Worm (Caenorhabditis elegans): ENCODE data around the gene srh-95.

srh-95 gene

ce11 chrV:16225524-16226116, 21.1 kb upstream of the srh-95 start:
- TF ChIP-seq ztf-16 (tag; optimal IDR thresholded peaks at IDR 0.05) (no peak), pha-4 (tag; optimal IDR thresholded peaks at IDR 0.05) (no peak), pqm-1 (tag; optimal IDR thresholded peaks at IDR 0.05) (no peak), odd-2 (tag; optimal IDR thresholded peaks at IDR 0.05) (no peak), C08G9.2 (tag; optimal IDR thresholded peaks at IDR 0.05) (no peak), zip-5 (tag; optimal IDR thresholded peaks at IDR 0.05) (no peak), T23F11.4 (GFP tag; optimal IDR thresholded peaks at IDR 0.05) (no peak), ceh-24 (tag; optimal IDR thresholded peaks at IDR 0.05) (no peak), dmd-4 (tag; optimal IDR thresholded peaks at IDR 0.05; ENCODE audit: borderline replicate concordance) (no peak)

ce11 chrV:16226581-16226980, 20.1 kb upstream of the srh-95 start, which contains the start of gene F11A5.13:
Gene F11A5.13, minus strand, starts transcription at chrV:16226681.
- TF ChIP-seq syd-9 (tag; optimal IDR thresholded peaks at IDR 0.05) = no peak
- TF ChIP-seq pros-1 (tag; optimal IDR thresholded peaks at IDR 0.05) = no peak
- no peak for TF ChIP-seq ceh-6 (GFP tag; optimal IDR thresholded peaks at IDR 0.05)
- no peak for TF ChIP-seq ceh-19 (GFP tag; optimal IDR thresholded peaks at IDR 0.05)
- no peak for TF ChIP-seq odd-2 (tag; optimal IDR thresholded peaks at IDR 0.05)
- TF ChIP-seq C38D4.7 (GFP tag; optimal IDR thresholded peaks at IDR 0.05) = no peak
- no peak for TF ChIP-seq sox-4 (tag; optimal IDR thresholded peaks at IDR 0.05)
- no peak for TF ChIP-seq hlh-8 (tag; optimal IDR thresholded peaks at IDR 0.05)
- TF ChIP-seq unc-86 (tag; optimal IDR thresholded peaks at IDR 0.05) = no peak

DNA sequence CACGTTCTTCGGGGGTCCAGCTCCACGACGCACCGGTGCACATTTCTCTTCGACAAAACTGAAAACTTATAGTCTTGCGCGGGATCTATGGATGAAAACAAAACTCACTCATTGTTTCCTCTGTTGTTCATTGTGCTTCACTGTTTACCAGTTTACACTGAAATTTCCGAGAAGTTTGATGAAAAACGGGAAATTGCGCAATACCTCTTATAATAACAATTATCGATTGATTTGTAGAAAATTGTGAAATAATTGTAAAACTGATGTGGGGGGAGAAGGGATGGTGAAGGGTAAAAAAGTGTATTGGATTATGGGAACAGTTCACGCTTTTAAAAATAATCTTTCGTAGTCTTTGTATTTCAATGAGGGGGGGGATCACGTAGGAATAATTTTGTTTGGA, 17.2 kb upstream of the srh-95 start:
- TF ChIP-seq ceh-30 (tag; optimal IDR thresholded peaks at IDR 0.05) (no peak), hlh-6 (tag; optimal IDR thresholded peaks at IDR 0.05) (no peak), nhr-232 (tag; optimal IDR thresholded peaks at IDR 0.05) (no peak), hlh-30 (tag; optimal IDR thresholded peaks at IDR 0.05; ENCODE audit: insufficient read depth) (no peak)

DNA sequence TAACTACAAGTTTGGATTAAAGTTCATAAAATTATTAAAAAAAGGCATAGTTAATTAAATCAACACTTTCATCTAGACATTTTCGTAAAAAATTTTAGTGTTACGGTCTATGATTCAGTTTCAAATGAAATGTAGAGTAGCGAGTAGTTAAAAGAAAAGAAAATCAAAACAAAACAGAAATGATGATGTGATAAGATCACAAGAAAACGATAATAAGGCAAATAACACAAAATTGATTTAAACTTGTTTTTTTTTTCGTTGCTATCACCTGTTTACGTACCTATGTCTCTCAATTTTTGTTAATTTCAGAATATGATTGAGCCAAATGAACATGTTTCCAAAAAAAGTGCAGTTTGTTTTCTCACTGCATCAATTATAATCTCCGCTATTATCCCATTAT, 16.8 kb upstream of the srh-95 start, which contains the start of the genes F21H7.2 and F21H7.12:
Gene F21H7.2, minus strand, starts transcription at position 101 of the 400 bp plus-strand sequence.
Gene F21H7.12, plus strand, starts transcription at position 270 of the 400 bp plus-strand sequence.
- TF ChIP-seq ztf-16 (tag; optimal IDR thresholded peaks at IDR 0.05) = no peak
- TF ChIP-seq ceh-48 (tag; optimal IDR thresholded peaks at IDR 0.05) = no peak
- TF ChIP-seq eyg-1 (tag; optimal IDR thresholded peaks at IDR 0.05) = no peak
- no peak for TF ChIP-seq ttx-3 (tag; optimal IDR thresholded peaks at IDR 0.05)
- TF ChIP-seq ceh-18 (tag; optimal IDR thresholded peaks at IDR 0.05) = no peak
- TF ChIP-seq nhr-11 (tag; optimal IDR thresholded peaks at IDR 0.05) = no peak
- no peak for TF ChIP-seq fkh-6 (tag; optimal IDR thresholded peaks at IDR 0.05)
- TF ChIP-seq ceh-19 (GFP tag; optimal IDR thresholded peaks at IDR 0.05) = no peak
- TF ChIP-seq unc-3 (GFP tag; conservative IDR thresholded peaks at IDR 0.05) = no peak
- TF ChIP-seq unc-3 (tag; optimal IDR thresholded peaks at IDR 0.05) = no peak
- TF ChIP-seq C08G9.2 (tag; optimal IDR thresholded peaks at IDR 0.05) = no peak

DNA sequence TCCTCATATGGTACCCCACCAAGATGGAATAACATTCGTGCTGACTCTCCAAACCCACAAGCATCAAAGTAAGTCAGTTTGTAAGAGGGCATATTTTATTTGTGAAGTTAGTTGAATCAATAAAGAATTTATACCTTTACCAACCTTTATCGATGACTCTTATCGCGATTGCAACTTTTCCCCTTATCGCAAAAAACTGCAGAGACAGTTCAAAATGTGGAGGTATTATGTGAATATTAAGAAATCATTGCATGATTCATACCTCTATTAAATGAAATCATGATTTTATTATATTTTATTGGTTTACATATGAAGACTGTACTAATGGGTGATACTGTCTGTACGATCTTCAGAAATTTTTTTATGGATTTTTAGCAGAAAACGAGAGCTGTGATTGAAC, 14.5 kb upstream of the srh-95 start, which contains the start of gene gst-22:
Gene gst-22, minus strand, starts transcription at position 103 of the 400 bp plus-strand sequence.
- TF ChIP-seq ceh-48 (tag; optimal IDR thresholded peaks at IDR 0.05) (no peak), elt-2 (tag; optimal IDR thresholded peaks at IDR 0.05) (peak; percentile 86)

- TF ChIP-seq pha-2 (tag; optimal IDR thresholded peaks at IDR 0.05) = no peak
- TF ChIP-seq hlh-30 (tag; optimal IDR thresholded peaks at IDR 0.05; ENCODE audit: insufficient read depth) = no peak
- TF ChIP-seq K02D7.2 (tag; optimal IDR thresholded peaks at IDR 0.05) = no peak
- no peak for TF ChIP-seq pax-1 (tag; optimal IDR thresholded peaks at IDR 0.05)
- TF ChIP-seq nhr-232 (tag; optimal IDR thresholded peaks at IDR 0.05) = no peak
- TF ChIP-seq fkh-6 (tag; optimal IDR thresholded peaks at IDR 0.05) = no peak
- no peak for TF ChIP-seq nhr-11 (tag; optimal IDR thresholded peaks at IDR 0.05)
- TF ChIP-seq ceh-30 (tag; optimal IDR thresholded peaks at IDR 0.05) = no peak
- TF ChIP-seq tbx-7 (tag; optimal IDR thresholded peaks at IDR 0.05) = no peak
- no peak for TF ChIP-seq Y22D7AL.16 (tag; optimal IDR thresholded peaks at IDR 0.05)
These were observed 13.1 kb upstream of the srh-95 start, which contains the start of gene clec-233 for ce11 chrV:16233624-16234023. Gene clec-233, plus strand, starts transcription at chrV:16233924.

Data from whole organism, late embryonic.